Fruit fly (Drosophila melanogaster) whole organism, embryonic: Measurements from ENCODE around the gene Cbp20.

ENCODE experiments used
- Gug ChIP-seq: fragments of 200-800 bp; sonication (Bioruptor generic); IDR thresholded peaks from 4 replicates; pipeline ENCODE4 v1.3.6; 2022; ENCODE audit warnings: missing biosample characterization, missing genetic modification characterization
- HLH3B ChIP-seq: fragments of 200-800 bp; sonication (Bioruptor generic); IDR thresholded peaks from 2 replicates; pipeline ENCODE4 v1.3.6; 2022; ENCODE audit warnings: missing biosample characterization, missing genetic modification characterization
- crol ChIP-seq: fragments of 200-800 bp; sonication (Bioruptor generic); IDR thresholded peaks from 2 replicates; pipeline ENCODE4 v1.3.6; 2022; ENCODE audit warnings: missing biosample characterization, missing genetic modification characterization
- lmd ChIP-seq: fragments of 200-800 bp; sonication (Bioruptor generic); IDR thresholded peaks from 2 replicates; pipeline ENCODE4 v1.3.6; 2022; ENCODE audit warnings: missing biosample characterization, missing genetic modification characterization
- sim ChIP-seq: fragments of 200-800 bp; sonication (Bioruptor generic); IDR thresholded peaks from 2 replicates; pipeline ENCODE4 v1.3.6; 2022; ENCODE audit warnings: missing biosample characterization, missing genetic modification characterization
- wek ChIP-seq: fragments of 200-800 bp; sonication (Bioruptor generic); optimal IDR thresholded peaks from 3 replicates; lab custom pipeline; 2018; ENCODE audit warnings: missing biosample characterization, mild to moderate bottlenecking, missing genetic modification characterization, moderate library complexity

DNA sequence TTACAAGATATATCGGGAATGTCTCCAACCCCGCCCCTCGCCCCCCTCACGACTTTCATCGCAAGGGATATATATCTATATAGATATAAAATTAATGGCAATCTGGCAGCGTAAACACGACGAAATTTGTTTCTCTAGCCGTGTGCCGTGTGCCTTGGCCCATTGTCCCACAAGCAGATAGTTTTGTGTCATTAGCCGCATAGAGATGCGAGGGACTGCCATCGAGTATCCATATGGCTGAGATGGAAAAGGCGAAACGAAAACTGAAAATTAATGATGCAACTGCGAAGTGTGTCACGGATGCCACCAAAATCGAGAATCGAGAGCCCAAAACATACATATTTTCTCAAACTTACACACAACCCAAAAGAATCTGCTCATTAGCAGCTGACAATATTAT is 49.6 kb upstream of the Cbp20 start:
- no peak for TF ChIP-seq wek (GFP tag; lab: Kevin White, UChicago)
- no peak for TF ChIP-seq sim (GFP tag; lab: Robert Waterston, UW)
- TF ChIP-seq lmd (GFP tag; lab: Robert Waterston, UW) = no peak
- no peak for TF ChIP-seq HLH3B (GFP tag; lab: Robert Waterston, UW)
- 0 out of 2 replicates have a peak, but pooled peaks have one; percentile 15 for TF ChIP-seq crol (GFP tag; lab: Robert Waterston, UW)
- TF ChIP-seq Gug (GFP tag; lab: Robert Waterston, UW) = no peak
